Worm (Caenorhabditis elegans): Measurements from ENCODE around the gene sru-39.

DNA sequence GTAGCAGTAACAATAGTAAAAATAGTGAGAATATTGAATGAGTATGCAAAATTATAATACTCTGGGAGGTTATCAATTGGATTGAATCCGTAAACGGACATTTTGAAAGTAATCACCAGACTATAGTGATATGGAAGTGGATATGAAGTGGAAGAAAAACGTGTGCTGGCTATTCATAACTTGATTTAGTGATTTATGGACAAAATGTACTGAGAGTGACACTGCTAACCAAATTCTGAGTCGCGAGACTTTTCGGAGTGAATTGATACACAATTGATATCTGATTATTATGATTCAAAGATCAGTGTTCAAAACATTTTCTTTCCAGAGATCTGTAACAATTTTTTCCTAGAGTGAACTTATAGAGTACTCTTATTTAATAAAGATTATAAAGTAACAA is 32.7 kb downstream of the sru-39 start, which contains the start of gene sru-38:
- TF ChIP-seq ceh-16 (tag; optimal IDR thresholded peaks at IDR 0.05) (no peak), snpc-4 (tag; optimal IDR thresholded peaks at IDR 0.05) (no peak), skn-1 (tag; optimal IDR thresholded peaks at IDR 0.05) (no peak), ztf-11 (tag; optimal IDR thresholded peaks at IDR 0.05) (no peak), lsy-2 (tag; optimal IDR thresholded peaks at IDR 0.05) (no peak), crh-2 (tag; optimal IDR thresholded peaks at IDR 0.05) (no peak)
